Fruit fly (Drosophila melanogaster): Measurements from ENCODE around the gene CG5521.

CG5521 gene

DNA sequence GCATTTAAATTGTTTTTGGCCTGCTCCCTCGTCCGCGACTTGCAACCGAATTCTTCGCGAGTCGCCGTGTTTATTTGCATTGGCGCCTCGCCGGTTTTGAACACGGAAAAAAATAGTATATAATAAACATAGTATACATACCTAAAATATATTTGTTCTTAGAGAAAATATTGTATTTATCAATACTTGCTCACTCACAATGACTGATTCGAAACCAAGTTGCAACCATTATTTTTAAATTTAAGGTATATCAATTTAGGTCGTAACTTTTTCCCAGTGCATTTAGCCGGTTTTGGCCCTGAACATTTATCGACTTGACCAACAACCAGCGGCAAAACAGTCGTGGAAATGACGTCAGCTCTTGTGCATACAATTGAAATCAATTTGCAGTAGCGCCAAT lies 38.3 kb upstream of the CG5521 start (continued):
- TF ChIP-seq esn (GFP tag; optimal IDR thresholded peaks at IDR 0.05) (peak; percentile 93), lz (GFP tag; optimal IDR thresholded peaks at IDR 0.05) (peak; percentile 80), Hr38 (GFP tag; optimal IDR thresholded peaks at IDR 0.05) (no peak), salr (GFP tag; optimal IDR thresholded peaks at IDR 0.05) (peak; percentile 61 to 90), fkh (GFP tag; optimal IDR thresholded peaks at IDR 0.05) (no peak), CG3032 (tag; optimal IDR thresholded peaks at IDR 0.05) (peak; percentile 73), CG8119 (GFP tag; IDR thresholded peaks at IDR 0.05) (peak; percentile 97), vri (GFP tag; optimal IDR thresholded peaks at IDR 0.05) (peak; percentile 91), dac (GFP tag; optimal IDR thresholded peaks at IDR 0.05) (peak; percentile 75), cyc (GFP tag; optimal IDR thresholded peaks at IDR 0.05) (peak; percentile 79), CG15336 (GFP tag; IDR thresholded peaks at IDR 0.05) (peak; percentile 97), Eip75B (GFP tag; optimal IDR thresholded peaks at IDR 0.05) (peak; percentile 70), Sox14 (GFP tag; optimal IDR thresholded peaks at IDR 0.05) (peak; percentile 85), Sox102F (GFP tag; optimal IDR thresholded peaks at IDR 0.05) (peak; percentile 94), CG8319 (GFP tag; optimal IDR thresholded peaks at IDR 0.05) (peak; percentile 83), achi (GFP tag; optimal IDR thresholded peaks at IDR 0.05) (peak; percentile 91), topi (GFP tag; optimal IDR thresholded peaks at IDR 0.05) (peak; percentile 87), Lpt (GFP tag; optimal IDR thresholded peaks at IDR 0.05) (peak; percentile 87), CG11762 (GFP tag; optimal IDR thresholded peaks at IDR 0.05; ENCODE audit: insufficient read depth) (peak; percentile 71), CG6854 (GFP tag; optimal IDR thresholded peaks at IDR 0.05) (peak; percentile 91), CG10669 (GFP tag; optimal IDR thresholded peaks at IDR 0.05) (peak; percentile 79), ss (GFP tag; optimal IDR thresholded peaks at IDR 0.05) (peak; percentile 72 to 84), CG4318 (GFP tag; optimal IDR thresholded peaks at IDR 0.05) (peak; percentile 82)

DNA sequence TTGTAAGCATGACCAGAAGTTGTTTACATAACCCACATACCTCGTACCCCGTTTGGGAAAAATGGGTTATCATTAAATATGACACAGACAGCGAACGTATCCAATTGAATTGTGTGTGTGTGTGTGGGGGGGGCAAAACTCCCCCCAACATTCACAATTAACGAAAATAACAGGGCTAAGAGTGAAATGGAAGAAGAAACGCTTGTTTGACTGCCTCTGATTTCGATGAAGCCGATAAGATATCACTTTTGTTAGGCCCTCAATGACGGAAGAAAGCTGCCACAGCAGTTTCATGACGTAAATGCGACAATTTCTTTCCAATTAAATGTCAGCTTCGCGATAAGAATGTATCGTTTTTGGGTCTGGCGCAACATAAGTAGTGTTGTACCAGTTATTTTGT lies 32.8 kb upstream of the CG5521 start:
- TF ChIP-seq CG6163 (GFP tag; IDR thresholded peaks at IDR 0.05) (no peak), CG4318 (GFP tag; optimal IDR thresholded peaks at IDR 0.05) (no peak), CG6808 (GFP tag; optimal IDR thresholded peaks at IDR 0.05) (no peak), CG3032 (tag; optimal IDR thresholded peaks at IDR 0.05) (no peak), CG11294 (GFP tag; IDR thresholded peaks at IDR 0.05) (no peak), CG6854 (GFP tag; optimal IDR thresholded peaks at IDR 0.05) (peak; percentile 23), CG11762 (GFP tag; optimal IDR thresholded peaks at IDR 0.05; ENCODE audit: insufficient read depth) (no peak), CG9139 (GFP tag; optimal IDR thresholded peaks at IDR 0.05) (no peak), fkh (GFP tag; optimal IDR thresholded peaks at IDR 0.05) (peak; percentile 46), CG10631 (GFP tag; optimal IDR thresholded peaks at IDR 0.05) (no peak), Eip78C (GFP tag) (peak; percentile 42), esn (GFP tag; optimal IDR thresholded peaks at IDR 0.05) (no peak)

DNA sequence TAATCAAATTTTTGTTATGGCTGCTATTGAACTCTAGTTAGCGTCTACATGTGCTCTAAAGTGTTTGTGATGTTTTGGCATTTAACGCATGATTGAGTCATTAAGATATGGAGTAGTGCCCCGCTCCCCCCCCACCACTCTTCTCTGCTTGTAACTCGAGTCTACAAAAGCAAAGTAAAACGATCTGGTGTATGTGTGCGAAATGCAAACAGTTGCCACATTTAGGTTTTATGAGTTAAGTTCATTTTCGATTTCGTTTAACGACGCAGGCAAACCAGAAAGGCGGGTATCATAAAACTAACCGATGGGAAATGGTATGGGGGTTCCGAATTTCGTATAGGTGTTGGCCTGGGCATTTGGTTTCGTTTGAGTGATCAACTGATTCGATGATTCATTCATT lies 32.2 kb upstream of the CG5521 start:
- TF ChIP-seq fkh (GFP tag; optimal IDR thresholded peaks at IDR 0.05) (peak; percentile 83), Hr38 (GFP tag; optimal IDR thresholded peaks at IDR 0.05) (no peak), Sox14 (GFP tag; optimal IDR thresholded peaks at IDR 0.05) (no peak)

DNA sequence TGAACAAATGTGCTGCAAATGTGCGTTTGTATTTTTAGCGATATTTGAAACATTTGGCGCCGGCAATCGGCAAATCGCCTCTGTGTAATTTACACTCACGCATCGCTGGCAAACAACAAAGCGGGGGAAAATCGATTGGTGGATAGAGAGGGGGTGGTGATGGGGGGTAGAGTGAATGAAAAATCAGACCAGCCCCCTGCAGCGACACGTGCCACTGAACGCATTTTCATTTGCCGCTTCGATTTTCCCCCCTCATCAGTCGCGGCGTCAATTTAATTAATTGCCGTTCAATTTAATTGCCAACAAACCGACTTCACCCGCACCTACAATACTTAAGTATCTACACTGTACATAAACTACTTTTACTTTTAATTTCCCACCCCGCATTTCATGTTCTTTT lies 31.3 kb upstream of the CG5521 start:
- TF ChIP-seq OdsH (GFP tag; optimal IDR thresholded peaks at IDR 0.05) = no peak
- no peak for TF ChIP-seq ss (GFP tag; optimal IDR thresholded peaks at IDR 0.05)
- no peak for TF ChIP-seq fd59A (GFP tag; optimal IDR thresholded peaks at IDR 0.05)
- TF ChIP-seq achi (GFP tag; optimal IDR thresholded peaks at IDR 0.05) = no peak
- TF ChIP-seq CG9139 (GFP tag; optimal IDR thresholded peaks at IDR 0.05) = no peak
- no peak for TF ChIP-seq CG6792 (GFP tag; optimal IDR thresholded peaks at IDR 0.05)

DNA sequence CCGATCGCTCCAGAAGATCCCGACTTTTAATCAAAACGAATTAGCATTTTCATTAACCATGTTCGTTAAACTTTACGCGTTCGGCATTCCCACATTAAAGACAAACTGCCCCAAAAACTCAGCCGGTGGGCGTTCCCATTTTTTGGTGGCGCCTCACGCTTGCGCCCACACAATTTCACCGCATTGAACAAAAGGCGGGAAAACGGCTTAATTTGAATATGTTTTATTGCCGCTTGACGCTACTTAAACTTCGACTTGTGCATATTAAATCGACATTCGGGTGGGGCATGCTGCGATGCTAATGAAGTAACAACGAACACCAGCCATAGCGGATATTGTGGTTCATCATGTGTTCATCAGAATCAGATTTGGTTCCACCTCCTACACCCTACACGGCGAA lies 30.2 kb upstream of the CG5521 start:
- TF ChIP-seq CG10631 (GFP tag; optimal IDR thresholded peaks at IDR 0.05) (no peak), Hr39 (GFP tag; optimal IDR thresholded peaks at IDR 0.05) (no peak), dac (GFP tag; optimal IDR thresholded peaks at IDR 0.05) (no peak), esn (GFP tag; optimal IDR thresholded peaks at IDR 0.05) (no peak), achi (GFP tag; optimal IDR thresholded peaks at IDR 0.05) (no peak), Eip78C (GFP tag) (no peak)
